Worm (Caenorhabditis elegans) whole organism, early embryonic: Measurements from ENCODE around the gene T10D4.7.
A peak's percentile ranks its signal among the peaks of the same experiment; 100 is the strongest.

Experiments used
- B0310.2 ChIP-seq: sonication (generic microtip); optimal IDR thresholded peaks from 2 replicates; lab custom pipeline; 2016; ENCODE audit warnings: mild to moderate bottlenecking, missing genetic modification characterization, missing compliant biosample characterization
- F13C5.2 ChIP-seq: sonication (generic microtip); optimal IDR thresholded peaks from 2 replicates; lab custom pipeline; 2017; ENCODE audit warnings: mild to moderate bottlenecking, missing genetic modification characterization, inconsistent platforms, missing compliant biosample characterization
- aly-1 ChIP-seq: sonication (generic microtip); optimal IDR thresholded peaks from 2 replicates; lab custom pipeline; 2016; ENCODE audit warnings: missing genetic modification characterization, missing compliant biosample characterization
- ama-1 ChIP-seq: fragments of 150-350 bp; optimal IDR thresholded peaks from 2 replicates; lab custom pipeline; 2014
- ceh-13 ChIP-seq: fragments of 200-800 bp; sonication (Bioruptor generic); optimal IDR thresholded peaks from 2 replicates; lab custom pipeline; 2018; ENCODE audit warnings: mild to moderate bottlenecking, missing genetic modification characterization, missing compliant biosample characterization
- ceh-36 ChIP-seq: sonication (generic microtip); optimal IDR thresholded peaks from 2 replicates; lab custom pipeline; 2016; ENCODE audit warnings: missing genetic modification characterization, inconsistent platforms, missing compliant biosample characterization
- ets-7 ChIP-seq: sonication (generic microtip); optimal IDR thresholded peaks from 2 replicates; lab custom pipeline; 2016; ENCODE audit warnings: missing genotype, missing genetic modification characterization, missing compliant biosample characterization
- flt-1 ChIP-seq: fragments of 200-800 bp; sonication (Bioruptor generic); IDR thresholded peaks from 2 replicates; pipeline ENCODE4 v1.3.6; 2022; ENCODE audit warnings: missing genetic modification characterization, missing compliant biosample characterization
- hmbx-1 ChIP-seq: sonication (generic microtip); optimal IDR thresholded peaks from 2 replicates; lab custom pipeline; 2016; ENCODE audit warnings: mild to moderate bottlenecking, missing genetic modification characterization, missing compliant biosample characterization
- hmg-4 ChIP-seq: fragments of 200-800 bp; sonication (Bioruptor generic); optimal IDR thresholded peaks from 2 replicates; lab custom pipeline; 2018; ENCODE audit warnings: mild to moderate bottlenecking, missing genetic modification characterization, missing compliant biosample characterization
- hnd-1 ChIP-seq: sonication (generic microtip); optimal IDR thresholded peaks from 2 replicates; lab custom pipeline; 2016; ENCODE audit warnings: missing genetic modification characterization, missing compliant biosample characterization
- pes-1 ChIP-seq: fragments of 200-800 bp; sonication (Bioruptor generic); IDR thresholded peaks from 2 replicates; pipeline ENCODE4 v1.3.6; 2022; ENCODE audit warnings: missing genetic modification reagents, missing genetic modification characterization, missing compliant biosample characterization
- scrt-1 ChIP-seq: fragments of 200-800 bp; sonication (Bioruptor generic); IDR thresholded peaks from 2 replicates; pipeline ENCODE4 v1.3.6; 2022; ENCODE audit warnings: missing genetic modification characterization, missing compliant biosample characterization
- sea-1 ChIP-seq: fragments of 200-800 bp; sonication (Bioruptor generic); conservative IDR thresholded peaks from 2 replicates; pipeline ENCODE4 v1.3.6; 2022; ENCODE audit warnings: missing genetic modification characterization, missing compliant biosample characterization
- tbx-11 ChIP-seq: fragments of 200-800 bp; sonication (Bioruptor generic); IDR thresholded peaks from 2 replicates; pipeline ENCODE4 v1.3.6; 2022; ENCODE audit warnings: missing genetic modification characterization, missing compliant biosample characterization
- tbx-37 ChIP-seq: fragments of 200-800 bp; sonication (Bioruptor generic); conservative IDR thresholded peaks from 2 replicates; pipeline ENCODE4 v1.3.6; 2022; ENCODE audit warnings: missing genetic modification reagents, missing genetic modification characterization, missing compliant biosample characterization
- tra-4 ChIP-seq: sonication (generic microtip); optimal IDR thresholded peaks from 2 replicates; lab custom pipeline; 2017; ENCODE audit warnings: missing genetic modification characterization, missing compliant biosample characterization

Gene T10D4.7

ce11 chrII:3117471-3117870, at the start of gene T10D4.7:
TSS of gene T10D4.7 (plus strand) at chrII:3117771.
- TF ChIP-seq F13C5.2 (tag; lab: Kevin White, UChicago) (no peak), sea-1 (GFP tag; lab: Robert Waterston, UW) (no peak)

ce11 chrII:3067896-3068295, 49.7 kb upstream of the T10D4.7 start:
- TF ChIP-seq sea-1 (GFP tag; lab: Robert Waterston, UW) = no peak
- no peak for TF ChIP-seq ceh-36 (tag; lab: Kevin White, UChicago)
- TF ChIP-seq tbx-11 = no peak
- no peak for TF ChIP-seq flt-1
- TF ChIP-seq F13C5.2 (tag; lab: Kevin White, UChicago) = no peak
- TF ChIP-seq ceh-13 (GFP tag; lab: Kevin White, UChicago) = no peak
- TF ChIP-seq B0310.2 (tag; lab: Kevin White, UChicago) = no peak
- no peak for TF ChIP-seq ets-7 (tag; lab: Kevin White, UChicago)
- no peak for TF ChIP-seq tra-4
- TF ChIP-seq scrt-1 (GFP tag; lab: Robert Waterston, UW) = no peak

ce11 chrII:3068646-3069045, 48.9 kb upstream of the T10D4.7 start:
- TF ChIP-seq sea-1 (GFP tag; lab: Robert Waterston, UW) (no peak), pes-1 (GFP tag; lab: Robert Waterston, UW) (no peak)

- TF ChIP-seq scrt-1 (GFP tag; lab: Robert Waterston, UW) (no peak), ets-7 (tag; lab: Kevin White, UChicago) (no peak), hmbx-1 (tag; lab: Kevin White, UChicago) (no peak), ceh-13 (GFP tag; lab: Kevin White, UChicago) (no peak), F13C5.2 (tag; lab: Kevin White, UChicago) (no peak), sea-1 (GFP tag; lab: Robert Waterston, UW) (no peak), tra-4 (no peak), ceh-36 (tag; lab: Kevin White, UChicago) (no peak), hmg-4 (GFP tag; lab: Kevin White, UChicago) (no peak), flt-1 (no peak), tbx-37 (GFP tag; lab: Robert Waterston, UW) (no peak)
These were observed 47.4 kb upstream of the T10D4.7 start for ce11 chrII:3070182-3070581.

ce11 chrII:3071012-3071749, 46.4 kb upstream of the T10D4.7 start, which contains the start of gene Y25C1A.7:
TSS of gene Y25C1A.7 (minus strand) at chrII:3071062.
- no peak for TF ChIP-seq sea-1 (GFP tag; lab: Robert Waterston, UW)

- 0 out of 2 replicates have a peak, but pooled peaks have one; percentile 13 for TF ChIP-seq tbx-11
- TF ChIP-seq scrt-1 (GFP tag; lab: Robert Waterston, UW) = no peak
- TF ChIP-seq ama-1 (lab: Kevin White, UChicago) = no peak
- no peak for TF ChIP-seq tbx-37 (GFP tag; lab: Robert Waterston, UW)
- no peak for TF ChIP-seq ceh-13 (GFP tag; lab: Kevin White, UChicago)
- TF ChIP-seq ceh-36 (tag; lab: Kevin White, UChicago) = no peak
- no peak for TF ChIP-seq tra-4
- TF ChIP-seq flt-1 = no peak
- TF ChIP-seq aly-1 = peak; percentile 17
- TF ChIP-seq pes-1 (GFP tag; lab: Robert Waterston, UW) = 0 out of 2 replicates have a peak, but pooled peaks have one; percentile 45
- peak; percentile 16 for TF ChIP-seq hmg-4 (GFP tag; lab: Kevin White, UChicago)
- TF ChIP-seq hnd-1 (tag; lab: Kevin White, UChicago) = no peak
- TF ChIP-seq ets-7 (tag; lab: Kevin White, UChicago) = no peak
- no peak for TF ChIP-seq hmbx-1 (tag; lab: Kevin White, UChicago)
- TF ChIP-seq F13C5.2 (tag; lab: Kevin White, UChicago) = peak; percentile 87
- 0 out of 2 replicates have a peak, but pooled peaks have one; percentile 14 for TF ChIP-seq sea-1 (GFP tag; lab: Robert Waterston, UW)
- no peak for TF ChIP-seq B0310.2 (tag; lab: Kevin White, UChicago)
These were observed 40.7 kb upstream of the T10D4.7 start, which contains the start of gene Y25C1A.8 for ce11 chrII:3076915-3077314. TSS of gene Y25C1A.8 (minus strand) at chrII:3076959.

DNA sequence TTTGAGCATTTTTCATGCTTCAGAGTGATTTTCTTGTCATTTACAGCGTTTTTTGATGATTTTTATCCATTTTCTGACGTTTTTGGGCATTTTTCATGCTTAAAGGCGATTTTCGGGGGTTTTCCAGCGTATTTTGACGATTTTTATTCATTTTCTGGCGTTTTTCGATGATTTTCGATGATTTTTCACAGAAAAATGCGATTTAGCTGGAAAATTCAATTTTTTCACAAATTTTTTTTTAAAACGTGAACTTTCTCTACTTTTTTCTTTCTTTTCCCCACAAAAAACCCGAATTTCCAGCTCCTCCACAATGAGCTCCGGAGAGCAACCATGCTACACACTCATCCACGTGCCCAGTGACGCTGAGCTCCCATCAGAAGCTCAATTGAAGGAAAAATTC, 39.1 kb upstream of the T10D4.7 start, which contains the start of gene copb-1:
Gene copb-1 (plus strand): TSS at position 301 of the 400 bp plus-strand sequence.
- TF ChIP-seq sea-1 (GFP tag; lab: Robert Waterston, UW) = no peak
- no peak for TF ChIP-seq scrt-1 (GFP tag; lab: Robert Waterston, UW)
- no peak for TF ChIP-seq F13C5.2 (tag; lab: Kevin White, UChicago)
- no peak for TF ChIP-seq ama-1 (lab: Kevin White, UChicago)
- no peak for TF ChIP-seq tbx-37 (GFP tag; lab: Robert Waterston, UW)
- TF ChIP-seq tbx-11 = no peak
- TF ChIP-seq hnd-1 (tag; lab: Kevin White, UChicago) = no peak
- no peak for TF ChIP-seq B0310.2 (tag; lab: Kevin White, UChicago)
- TF ChIP-seq flt-1 = no peak
- TF ChIP-seq tra-4 = no peak
- TF ChIP-seq pes-1 (GFP tag; lab: Robert Waterston, UW) = no peak
- TF ChIP-seq hmg-4 (GFP tag; lab: Kevin White, UChicago) = no peak
- TF ChIP-seq hmbx-1 (tag; lab: Kevin White, UChicago) = no peak
- no peak for TF ChIP-seq ceh-36 (tag; lab: Kevin White, UChicago)
- no peak for TF ChIP-seq ets-7 (tag; lab: Kevin White, UChicago)
- no peak for TF ChIP-seq ceh-13 (GFP tag; lab: Kevin White, UChicago)
- no peak for TF ChIP-seq aly-1
